Worm (Caenorhabditis elegans): ENCODE measurements around the gene K04A8.19.
"Not testable (repeated sequence)": the region's sequence is repeated elsewhere in the genome, so short reads cannot be mapped to it uniquely, and the experiment has no call there.

K04A8.19 gene

DNA sequence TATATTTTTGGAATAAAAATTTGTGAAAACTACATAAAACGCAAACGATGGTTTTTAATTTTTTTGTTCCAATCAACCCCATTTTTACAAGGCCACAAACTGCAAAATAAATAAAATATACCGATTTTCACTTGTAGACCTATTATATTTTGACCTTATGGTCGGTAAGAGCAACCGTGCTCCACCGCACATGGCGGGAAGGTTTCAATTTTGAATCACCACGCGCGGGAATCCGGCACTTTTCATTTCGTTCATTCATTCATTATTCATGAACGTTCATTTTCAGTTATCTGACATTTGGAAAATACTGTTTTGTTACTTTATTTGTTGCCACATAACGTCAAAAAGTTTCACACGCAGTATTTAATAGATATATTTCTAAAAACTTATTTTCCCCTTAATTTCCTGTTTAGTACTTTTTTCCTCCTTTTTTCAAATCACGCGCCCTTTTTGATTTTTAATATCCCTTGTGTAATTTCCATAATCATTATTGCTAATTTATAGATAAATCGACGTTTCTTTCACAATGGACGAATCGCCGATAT, 39.6 kb upstream of the K04A8.19 start, which contains the start of gene hcp-1 (continued):
- TF ChIP-seq pha-4 (GFP tag; IDR thresholded peaks at IDR 0.05) (no peak), pha-4 (tag; optimal IDR thresholded peaks at IDR 0.05) (no peak), unc-130 (GFP tag; optimal IDR thresholded peaks at IDR 0.05) (peak; percentile 81), nhr-41 (GFP tag; IDR thresholded peaks at IDR 0.05) (no peak), egl-43 (GFP tag; IDR thresholded peaks at IDR 0.05) (no peak), lin-38 (GFP tag; IDR thresholded peaks at IDR 0.05) (peak; percentile 97), mdt-29 (GFP tag; IDR thresholded peaks at IDR 0.05) (no peak), F49E8.2 (tag; optimal IDR thresholded peaks at IDR 0.05; ENCODE audit: borderline replicate concordance) (peak; percentile 77), php-3 (GFP tag; IDR thresholded peaks at IDR 0.05) (no peak), T26A8.4 (GFP tag; IDR thresholded peaks at IDR 0.05) (no peak)

DNA sequence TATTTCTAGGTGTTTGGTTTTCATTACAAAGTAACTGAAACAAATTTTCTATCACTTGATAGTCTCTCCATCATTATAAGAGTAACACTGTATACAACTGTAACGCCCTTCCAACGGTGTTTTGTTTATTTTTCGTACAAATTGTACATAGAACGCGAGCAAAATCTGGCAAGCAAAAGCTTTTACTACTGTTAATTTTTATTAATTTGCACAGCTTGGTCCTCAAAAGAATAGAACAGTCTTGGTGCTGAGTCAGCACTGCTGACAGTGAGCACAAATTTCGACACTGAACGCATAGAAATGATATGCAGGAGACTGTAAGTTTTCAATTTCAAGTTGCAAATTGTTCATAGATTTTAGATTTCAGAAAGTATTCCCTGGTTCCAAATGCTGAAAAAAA, 36.1 kb upstream of the K04A8.19 start, which contains the start of gene ZK1055.2:
Gene ZK1055.2, plus strand, starts transcription at position 301 of the 400 bp plus-strand sequence.
- TF ChIP-seq zip-11 (GFP tag; IDR thresholded peaks at IDR 0.05): no peak
- TF ChIP-seq F26F4.8 (GFP tag; conservative IDR thresholded peaks at IDR 0.05): no peak
- no peak for TF ChIP-seq saeg-2 (GFP tag; IDR thresholded peaks at IDR 0.05)
- TF ChIP-seq Y105C5A.15 (GFP tag; IDR thresholded peaks at IDR 0.05): no peak
- TF ChIP-seq lir-3 (tag; optimal IDR thresholded peaks at IDR 0.05): no peak

DNA sequence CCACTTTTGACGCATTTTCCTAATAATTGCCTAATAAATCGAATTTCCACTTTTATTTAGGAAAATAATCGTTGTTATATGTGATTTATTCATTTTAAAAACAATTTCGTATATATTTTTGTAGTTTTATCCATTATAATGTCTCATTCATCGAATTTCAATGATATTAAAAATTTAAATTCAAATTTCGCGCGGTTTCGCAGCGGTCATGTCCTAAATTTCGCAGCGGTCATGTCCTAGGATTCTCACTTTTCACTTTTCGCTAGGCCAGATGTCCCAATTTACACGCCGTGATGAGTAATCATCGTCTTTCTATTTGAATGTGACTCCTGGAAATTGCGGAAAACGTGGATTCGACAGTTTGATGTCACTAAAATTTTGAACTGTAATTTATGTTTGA, 27.6 kb upstream of the K04A8.19 start, which contains the start of gene ZK1055.4:
Gene ZK1055.4, plus strand, starts transcription at position 301 of the 400 bp plus-strand sequence.
- not testable (repeated sequence) for TF ChIP-seq nhr-237 (tag; optimal IDR thresholded peaks at IDR 0.05); daf-16 (GFP tag; optimal IDR thresholded peaks at IDR 0.05); daf-16 (tag; optimal IDR thresholded peaks at IDR 0.05); dmd-8 (GFP tag; IDR thresholded peaks at IDR 0.05)

DNA sequence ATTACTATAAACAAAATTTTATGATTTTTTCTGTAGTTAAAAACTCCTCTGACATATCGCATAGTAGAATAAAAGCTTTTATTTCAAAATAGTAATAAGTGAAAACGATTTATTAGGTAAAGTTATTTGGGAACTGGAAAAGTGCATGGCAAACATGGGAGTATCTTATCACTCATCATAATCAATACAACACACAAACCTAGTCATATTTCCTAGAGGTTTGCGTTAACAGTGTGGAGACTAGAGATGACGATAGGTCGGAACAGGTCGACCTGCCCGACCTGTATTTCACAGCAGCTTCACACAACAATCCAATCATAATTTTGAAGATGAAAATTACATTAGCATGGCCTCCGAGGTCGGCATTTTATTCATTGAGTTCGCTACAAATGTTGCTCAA, 25.8 kb upstream of the K04A8.19 start, which contains the start of gene EGAP9.3:
Gene EGAP9.3, minus strand, starts transcription at position 131 of the 400 bp plus-strand sequence.
- TF ChIP-seq nhr-28 (tag; optimal IDR thresholded peaks at IDR 0.05) (peak; percentile 69), pqm-1 (tag; optimal IDR thresholded peaks at IDR 0.05) (peak; percentile 43), daf-16 (GFP tag; optimal IDR thresholded peaks at IDR 0.05) (no peak), daf-16 (tag; optimal IDR thresholded peaks at IDR 0.05) (peak; percentile 19), daf-19 (GFP tag; conservative IDR thresholded peaks at IDR 0.05) (no peak), spr-3 (GFP tag; optimal IDR thresholded peaks at IDR 0.05) (no peak), php-3 (GFP tag; IDR thresholded peaks at IDR 0.05) (no peak)

DNA sequence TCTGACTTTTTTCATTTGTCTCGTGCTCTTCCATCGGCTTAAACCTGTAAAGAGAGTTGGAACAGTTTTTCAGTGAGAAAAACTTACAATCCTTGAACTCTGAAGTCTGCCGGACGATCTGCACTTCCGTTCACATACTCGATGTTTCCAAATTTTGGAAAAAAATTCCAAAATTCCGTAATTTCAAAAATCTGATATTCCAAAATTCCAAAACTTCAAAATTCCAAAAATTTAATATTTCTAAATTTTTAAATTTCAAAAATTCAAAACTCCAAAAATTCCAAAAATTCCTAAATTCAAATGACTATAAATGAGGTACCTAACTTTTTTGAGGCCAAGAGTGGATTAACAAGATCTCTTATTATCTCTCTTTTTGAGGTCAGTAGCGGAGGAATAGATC, 22.4 kb upstream of the K04A8.19 start, which contains the start of gene EGAP9.4:
Gene EGAP9.4, plus strand, starts transcription at position 301 of the 400 bp plus-strand sequence.
- TF ChIP-seq T26A8.4 (GFP tag; IDR thresholded peaks at IDR 0.05) (no peak), nhr-237 (tag; optimal IDR thresholded peaks at IDR 0.05) (no peak), lin-13 (GFP tag; optimal IDR thresholded peaks at IDR 0.05) (no peak), attf-4 (tag; optimal IDR thresholded peaks at IDR 0.05) (no peak), mxl-2 (GFP tag; conservative IDR thresholded peaks at IDR 0.05) (no peak), lin-38 (GFP tag; IDR thresholded peaks at IDR 0.05) (no peak), F26F4.8 (GFP tag; conservative IDR thresholded peaks at IDR 0.05) (no peak), nhr-77 (tag; optimal IDR thresholded peaks at IDR 0.05) (no peak), Y75B8A.6 (GFP tag; IDR thresholded peaks at IDR 0.05) (no peak), jun-1 (tag; optimal IDR thresholded peaks at IDR 0.05) (no peak), hlh-30 (tag; optimal IDR thresholded peaks at IDR 0.05; ENCODE audit: insufficient read depth) (no peak), hmg-1.1 (GFP tag; IDR thresholded peaks at IDR 0.05) (no peak), tag-97 (GFP tag; IDR thresholded peaks at IDR 0.05) (no peak), daf-16 (GFP tag; optimal IDR thresholded peaks at IDR 0.05) (no peak), daf-16 (tag; optimal IDR thresholded peaks at IDR 0.05) (no peak), tra-1 (GFP tag; IDR thresholded peaks at IDR 0.05) (no peak), ztf-11 (tag; optimal IDR thresholded peaks at IDR 0.05) (no peak), aly-2 (tag; optimal IDR thresholded peaks at IDR 0.05) (no peak), aha-1 (tag) (no peak), lin-39 (tag; optimal IDR thresholded peaks at IDR 0.05) (no peak)

Data from whole organism, L4 larva.